Fruit fly (Drosophila melanogaster): ENCODE measurements around the gene CG8003.
A peak's percentile ranks its signal among the peaks of the same experiment; 100 is the strongest.

DNA sequence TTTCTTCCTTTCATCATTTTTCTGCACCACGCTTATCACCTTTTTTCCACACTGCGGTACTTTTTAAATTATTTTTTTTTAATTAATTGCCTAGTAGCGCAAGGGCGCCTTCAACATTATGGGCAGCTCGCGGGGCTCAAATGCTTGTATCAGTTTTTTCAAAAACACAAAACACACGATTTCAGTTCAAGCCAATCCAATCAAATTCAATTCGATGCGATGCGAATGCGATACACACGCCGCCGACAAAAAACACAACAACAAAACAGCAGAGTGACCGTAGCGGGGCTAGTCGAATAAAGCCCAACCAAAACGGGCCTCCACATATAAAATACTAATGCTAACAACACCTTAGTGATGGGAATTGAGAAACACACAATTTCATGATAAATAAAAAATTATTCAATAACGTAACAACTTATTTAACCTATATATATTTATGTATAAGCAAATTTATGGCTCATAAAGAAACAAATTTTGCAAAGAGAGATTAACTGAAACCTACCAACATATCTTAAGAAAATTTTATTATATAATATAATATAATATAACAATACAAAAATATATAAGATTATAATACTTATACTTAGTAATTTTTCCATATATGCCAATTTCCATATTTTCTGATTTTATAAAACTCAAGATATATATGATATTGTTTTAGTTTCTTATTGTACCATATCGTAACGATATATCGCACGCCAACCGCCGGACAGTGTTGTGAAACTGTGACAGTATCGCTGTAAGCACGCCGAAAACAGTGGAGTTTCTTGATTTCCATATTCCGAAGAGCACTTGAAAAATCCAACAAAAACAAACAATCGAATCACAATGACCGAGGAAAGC is at the start of gene CG8003, which contains the start of gene CG32066:
- TF ChIP-seq phol (tag; optimal IDR thresholded peaks at IDR 0.05) = peak; percentile 25
- no peak; the same call in 2 of the 3 replicates for TF ChIP-seq CG6791 (GFP tag; IDR thresholded peaks at IDR 0.05; ENCODE audit: partially characterized antibody)
- no peak for TF ChIP-seq CG12744 (GFP tag; optimal IDR thresholded peaks at IDR 0.05)
- peak; percentile 77 for TF ChIP-seq CG12391 (tag; optimal IDR thresholded peaks at IDR 0.05)
- TF ChIP-seq wek (GFP tag; optimal IDR thresholded peaks at IDR 0.05) = peak; percentile 1
- no peak for TF ChIP-seq Oaz (GFP tag; IDR thresholded peaks at IDR 0.05)

Measured in whole organism, embryonic.